Fruit fly (Drosophila melanogaster) whole organism, embryonic: ENCODE results near the gene CG32647.

Experiments
- BtbVII ChIP-seq: fragments of 200-800 bp; sonication (Bioruptor generic); optimal IDR thresholded peaks from 3 replicates; lab custom pipeline; 2017; ENCODE audit warnings: missing biosample characterization, mild to moderate bottlenecking, missing genetic modification characterization
- CG12104 ChIP-seq: fragments of 200-800 bp; sonication (Bioruptor generic); optimal IDR thresholded peaks from 3 replicates; lab custom pipeline; 2016; ENCODE audit warnings: missing biosample characterization, missing genetic modification characterization
- CG12219 ChIP-seq: fragments of 200-800 bp; sonication (Bioruptor generic); optimal IDR thresholded peaks from 3 replicates; lab custom pipeline; 2018; ENCODE audit warnings: missing biosample characterization, mild to moderate bottlenecking, missing genetic modification characterization
- CG12391 ChIP-seq: fragments of 200-800 bp; sonication (Bioruptor generic); optimal IDR thresholded peaks from 3 replicates; lab custom pipeline; 2018; ENCODE audit warnings: missing biosample characterization, mild to moderate bottlenecking, missing genetic modification characterization, moderate library complexity
- CG12942 ChIP-seq: fragments of 200-800 bp; sonication (Bioruptor generic); optimal IDR thresholded peaks from 3 replicates; lab custom pipeline; 2016; ENCODE audit warnings: missing biosample characterization, missing genetic modification characterization
- CG13624 ChIP-seq: fragments of 200-800 bp; sonication (Bioruptor generic); optimal IDR thresholded peaks from 2 replicates; lab custom pipeline; 2016; ENCODE audit warnings: missing biosample characterization, missing genetic modification characterization
- CG16815 ChIP-seq: fragments of 200-800 bp; sonication (Bioruptor generic); optimal IDR thresholded peaks from 3 replicates; lab custom pipeline; 2017; ENCODE audit warnings: missing biosample characterization, mild to moderate bottlenecking, missing genetic modification characterization
- CG17186 ChIP-seq: fragments of 200-800 bp; sonication (Bioruptor generic); optimal IDR thresholded peaks from 3 replicates; lab custom pipeline; 2017; ENCODE audit warnings: missing biosample characterization, missing genetic modification reagents, missing genetic modification characterization
- CG2120 ChIP-seq: fragments of 200-800 bp; sonication (Bioruptor generic); optimal IDR thresholded peaks from 3 replicates; lab custom pipeline; 2016; ENCODE audit warnings: missing biosample characterization, missing genetic modification characterization
- CG2129 ChIP-seq: fragments of 200-800 bp; sonication (Bioruptor generic); IDR thresholded peaks from 2 replicates; pipeline ENCODE4 v1.3.6; 2022; ENCODE audit warnings: missing biosample characterization, missing genetic modification characterization; ENCODE audit not compliant: partially characterized antibody
- CG2712 ChIP-seq: fragments of 200-800 bp; optimal IDR thresholded peaks from 3 replicates; lab custom pipeline; 2019; ENCODE audit warnings: missing biosample characterization, mild to moderate bottlenecking, missing genetic modification characterization, moderate library complexity
- CG34422 ChIP-seq: fragments of 200-800 bp; sonication (Bioruptor generic); IDR thresholded peaks from 3 replicates; pipeline ENCODE4 v1.3.6; 2022; ENCODE audit warnings: missing biosample characterization, missing genetic modification characterization
- CG3726 ChIP-seq: fragments of 200-800 bp; sonication (Bioruptor generic); IDR thresholded peaks from 3 replicates; pipeline ENCODE4, ENCODE4 v1.3.6; 2022; ENCODE audit warnings: missing biosample characterization, missing genetic modification characterization
- CG4820 ChIP-seq: fragments of 200-800 bp; sonication (Bioruptor generic); optimal IDR thresholded peaks from 3 replicates; lab custom pipeline; 2016; ENCODE audit warnings: missing biosample characterization, missing genetic modification characterization
- CG5245 ChIP-seq: fragments of 200-800 bp; sonication (Bioruptor generic); optimal IDR thresholded peaks from 3 replicates; lab custom pipeline; 2016; ENCODE audit warnings: missing biosample characterization, missing genetic modification characterization
- CG8089 ChIP-seq: fragments of 200-800 bp; sonication (Bioruptor generic); optimal IDR thresholded peaks from 3 replicates; lab custom pipeline; 2016; ENCODE audit warnings: missing biosample characterization, missing genetic modification characterization
- CG8290 ChIP-seq, 3 experiments: fragments of 200-800 bp; sonication (Bioruptor generic); optimal IDR thresholded peaks; 2 replicates each; lab custom pipeline; 2016 to 2019; ENCODE audit warnings: missing biosample characterization in 3 of 3, missing genetic modification characterization in 3 of 3, mild to moderate bottlenecking in 2 of 3, moderate library complexity in 1 of 3
- CG9727 ChIP-seq: fragments of 200-800 bp; sonication (Bioruptor generic); optimal IDR thresholded peaks from 3 replicates; lab custom pipeline; 2017; ENCODE audit warnings: missing biosample characterization, mild to moderate bottlenecking, missing genetic modification characterization
- Dfd ChIP-seq, 2 experiments: fragments of >200 bp; optimal IDR thresholded peaks; 2 replicates each; lab custom pipeline; 2017; ENCODE audit warnings: missing biosample characterization in 2 of 2, missing genetic modification characterization in 2 of 2
- Dll ChIP-seq: fragments of 200-800 bp; sonication (Bioruptor generic); IDR thresholded peaks from 4 replicates; pipeline ENCODE4 v1.3.6; 2022; ENCODE audit warnings: missing biosample characterization, missing genetic modification characterization; ENCODE audit not compliant: partially characterized antibody
- Ets65A ChIP-seq: fragments of 200-800 bp; sonication (Bioruptor generic); peaks from one replicate; lab custom pipeline; 2016; ENCODE audit warnings: missing biosample characterization, missing genetic modification characterization
- Fer3 ChIP-seq: fragments of 200-800 bp; sonication (Bioruptor generic); optimal IDR thresholded peaks from 2 replicates; lab custom pipeline; 2018; ENCODE audit warnings: missing biosample characterization, mild to moderate bottlenecking, missing genetic modification characterization, moderate library complexity
- GATAe ChIP-seq: fragments of 200-800 bp; sonication (Bioruptor generic); conservative IDR thresholded peaks from 2 replicates; pipeline ENCODE4 v1.3.6; 2022; ENCODE audit warnings: missing biosample characterization, missing genetic modification characterization
- Lhr ChIP-seq: fragments of 200-800 bp; sonication (Bioruptor generic); optimal IDR thresholded peaks from 3 replicates; lab custom pipeline; 2017; ENCODE audit warnings: mild to moderate bottlenecking, missing biosample characterization, missing genetic modification reagents, missing genetic modification characterization
- PHDP ChIP-seq: fragments of 200-800 bp; sonication (Bioruptor generic); optimal IDR thresholded peaks from 3 replicates; lab custom pipeline; 2018; ENCODE audit warnings: missing biosample characterization, mild to moderate bottlenecking, missing genetic modification characterization, moderate library complexity
- Sox100B ChIP-seq: fragments of 200-800 bp; sonication (Bioruptor generic); optimal IDR thresholded peaks from 3 replicates; lab custom pipeline; 2018; ENCODE audit warnings: missing biosample characterization, mild to moderate bottlenecking, missing genetic modification characterization
- ac ChIP-seq: fragments of 200-800 bp; sonication (Bioruptor generic); optimal IDR thresholded peaks from 3 replicates; lab custom pipeline; 2017; ENCODE audit warnings: missing biosample characterization, mild to moderate bottlenecking, missing genetic modification characterization
- amos ChIP-seq: fragments of 200-800 bp; sonication (Bioruptor generic); IDR thresholded peaks from 2 replicates; pipeline ENCODE4 v1.3.6; 2022; ENCODE audit warnings: missing biosample characterization, missing genetic modification characterization; ENCODE audit not compliant: partially characterized antibody
- ato ChIP-seq: fragments of 200-800 bp; sonication (Bioruptor generic); IDR thresholded peaks from 2 replicates; pipeline ENCODE4 v1.3.6; 2022; ENCODE audit warnings: missing biosample characterization, missing genetic modification characterization; ENCODE audit not compliant: partially characterized antibody
- btn ChIP-seq: fragments of 200-800 bp; sonication (Bioruptor generic); optimal IDR thresholded peaks from 2 replicates; lab custom pipeline; 2016; ENCODE audit warnings: missing biosample characterization, missing genetic modification characterization
- crp ChIP-seq, 2 experiments: fragments of 200-800 bp; sonication (Bioruptor generic); optimal IDR thresholded peaks; 2 replicates in 1 of 2; 3 replicates in 1 of 2; lab custom pipeline; 2017; ENCODE audit warnings: missing biosample characterization in 2 of 2, missing genetic modification characterization in 2 of 2, mild to moderate bottlenecking in 1 of 2, moderate library complexity in 1 of 2
- danr ChIP-seq: fragments of 200-800 bp; sonication (Bioruptor generic); IDR thresholded peaks from 2 replicates; pipeline ENCODE4 v1.3.6; 2022; ENCODE audit warnings: missing biosample characterization, missing genetic modification characterization
- dati ChIP-seq: fragments of 200-800 bp; sonication (Bioruptor generic); IDR thresholded peaks from 2 replicates; pipeline ENCODE4 v1.3.6; 2022; ENCODE audit warnings: missing biosample characterization, missing genetic modification characterization
- dmrt11E ChIP-seq: fragments of 200-800 bp; sonication (Bioruptor generic); optimal IDR thresholded peaks from 3 replicates; lab custom pipeline; 2018; ENCODE audit warnings: missing biosample characterization, mild to moderate bottlenecking, missing genetic modification characterization, moderate library complexity
- exex ChIP-seq: fragments of 200-800 bp; sonication (Bioruptor generic); optimal IDR thresholded peaks from 4 replicates; lab custom pipeline; 2018; ENCODE audit warnings: missing biosample characterization, mild to moderate bottlenecking, missing genetic modification characterization, moderate library complexity
- fd102C ChIP-seq: fragments of 200-800 bp; sonication (Bioruptor generic); optimal IDR thresholded peaks from 2 replicates; lab custom pipeline; 2018; ENCODE audit warnings: missing biosample characterization, mild to moderate bottlenecking, missing genetic modification characterization, moderate library complexity
- fd96Cb ChIP-seq: fragments of 200-800 bp; sonication (Bioruptor generic); optimal IDR thresholded peaks from 2 replicates; lab custom pipeline; 2018; ENCODE audit warnings: missing biosample characterization, mild to moderate bottlenecking, missing genetic modification characterization, moderate library complexity
- fu2 ChIP-seq: fragments of 200-800 bp; sonication (Bioruptor generic); optimal IDR thresholded peaks from 2 replicates; lab custom pipeline; 2016; ENCODE audit warnings: missing biosample characterization, missing genetic modification characterization
- lola ChIP-seq, 3 experiments: fragments of >200 bp in 2 of 3; fragments of 200-800 bp in 1 of 3; sonication (Bioruptor generic) in 1 of 3; optimal IDR thresholded peaks; 2 replicates each; lab custom pipeline; 2017 to 2019; ENCODE audit warnings: missing biosample characterization in 3 of 3, missing genetic modification characterization in 3 of 3, mild to moderate bottlenecking in 1 of 3, moderate library complexity in 1 of 3
- nerfin-1 ChIP-seq: fragments of 200-800 bp; sonication (Bioruptor generic); optimal IDR thresholded peaks from 3 replicates; lab custom pipeline; 2019; ENCODE audit warnings: missing biosample characterization, mild to moderate bottlenecking, missing genetic modification characterization, moderate library complexity
- schlank ChIP-seq: fragments of 200-800 bp; sonication (Bioruptor generic); optimal IDR thresholded peaks from 2 replicates; lab custom pipeline; 2018; ENCODE audit warnings: missing biosample characterization, mild to moderate bottlenecking, missing genetic modification characterization
- scrt ChIP-seq: fragments of 200-800 bp; sonication (Bioruptor generic); optimal IDR thresholded peaks from 2 replicates; lab custom pipeline; 2018; ENCODE audit warnings: missing biosample characterization, mild to moderate bottlenecking, missing genetic modification characterization, moderate library complexity
- sens-2 ChIP-seq: fragments of 200-800 bp; sonication (Bioruptor generic); IDR thresholded peaks from 2 replicates; pipeline ENCODE4 v1.3.6; 2022; ENCODE audit warnings: missing biosample characterization, missing genetic modification characterization
- sqz ChIP-seq: fragments of 200-800 bp; sonication (Bioruptor generic); optimal IDR thresholded peaks from 3 replicates; lab custom pipeline; 2018; ENCODE audit warnings: missing biosample characterization, mild to moderate bottlenecking, missing genetic modification characterization
- tna ChIP-seq: fragments of 200-800 bp; sonication (Bioruptor generic); IDR thresholded peaks from 2 replicates; pipeline ENCODE4 v1.3.6; 2022; ENCODE audit warnings: missing biosample characterization, missing genetic modification characterization; ENCODE audit not compliant: partially characterized antibody
- trem ChIP-seq: fragments of 200-800 bp; optimal IDR thresholded peaks from 3 replicates; lab custom pipeline; 2019; ENCODE audit warnings: missing biosample characterization, mild to moderate bottlenecking, missing genetic modification characterization, moderate library complexity

The CG32647 gene

DNA sequence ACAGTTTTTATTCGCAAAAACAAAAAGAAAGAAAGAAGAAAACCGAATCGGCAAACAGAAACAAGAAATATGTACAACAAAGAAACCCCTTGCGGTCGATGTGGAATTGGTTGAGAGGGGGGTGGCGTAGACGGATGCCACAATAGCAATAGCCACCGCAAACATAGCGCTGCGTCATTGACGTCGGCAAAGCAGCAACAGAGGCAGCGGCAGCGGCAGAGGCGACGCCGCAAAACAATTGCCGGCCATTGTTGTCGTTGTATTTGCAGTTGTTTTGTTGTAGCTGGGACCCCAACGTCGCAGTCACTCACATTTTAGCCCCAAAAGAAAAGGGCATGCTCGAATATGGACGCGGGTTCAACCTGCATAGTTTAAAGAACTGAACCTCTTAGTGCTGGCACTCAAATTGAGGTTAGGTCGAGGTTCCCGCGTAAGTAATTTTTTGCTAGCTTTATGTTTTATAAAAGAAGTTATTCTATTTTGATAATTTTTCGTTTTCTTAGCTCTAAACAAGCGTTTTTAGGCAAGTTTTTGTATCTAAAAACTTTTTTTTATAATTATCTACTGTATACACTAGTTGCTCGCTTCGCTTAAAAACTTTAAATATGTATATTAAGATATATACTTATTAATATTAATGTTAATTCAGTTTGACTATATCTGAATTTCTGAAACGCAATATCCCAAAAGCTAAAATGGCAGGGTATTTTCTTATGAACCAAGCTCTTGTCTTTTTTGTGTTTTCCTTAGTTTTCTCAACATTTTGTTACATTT lies 29.0 kb downstream of the CG32647 start (continued):
- TF ChIP-seq sqz (GFP tag; lab: Kevin White, UChicago): peak; percentile 55
- TF ChIP-seq fu2 (GFP tag; lab: Kevin White, UChicago): peak; percentile 72
- TF ChIP-seq scrt (GFP tag; lab: Kevin White, UChicago): peak; percentile 49
- no peak for TF ChIP-seq Dfd (GFP tag; optimal IDR thresholded peaks at IDR 0.05; lab: Kevin White, UChicago)
- TF ChIP-seq CG5245 (GFP tag; lab: Kevin White, UChicago): no peak
- peak; percentile 65 for TF ChIP-seq danr (GFP tag; lab: Robert Waterston, UW)
- no peak for TF ChIP-seq CG12942
- TF ChIP-seq sens-2 (GFP tag; lab: Robert Waterston, UW): no peak
- peak; percentile 45 for TF ChIP-seq CG4820
- peak; percentile 83 for TF ChIP-seq CG12104 (GFP tag; lab: Kevin White, UChicago)
- TF ChIP-seq CG8290 (GFP tag; optimal IDR thresholded peaks at IDR 0.05; lab: Kevin White, UChicago): no peak
- peak in 1 of 2 experiments; percentile 78 for TF ChIP-seq CG8290 (tag; optimal IDR thresholded peaks at IDR 0.05; lab: Kevin White, UChicago)
- 0 out of 3 replicates have a peak, but pooled peaks have one; percentile 39 for TF ChIP-seq CG3726
- TF ChIP-seq CG9727 (GFP tag; lab: Kevin White, UChicago): peak; percentile 87
- peak; percentile 59; the same call in 2 of the 3 replicates for TF ChIP-seq CG34422 (GFP tag; lab: Robert Waterston, UW)
- TF ChIP-seq ac: no peak
- TF ChIP-seq CG2129 (GFP tag; lab: Robert Waterston, UW): no peak
- no peak for TF ChIP-seq CG8089 (GFP tag; lab: Kevin White, UChicago)
- TF ChIP-seq CG12391 (tag; lab: Kevin White, UChicago): peak; percentile 45
- TF ChIP-seq dati (GFP tag; lab: Robert Waterston, UW): no peak
- no peak for TF ChIP-seq exex (tag; lab: Kevin White, UChicago)
- TF ChIP-seq CG13624: peak; percentile 40
- TF ChIP-seq dmrt11E (tag; lab: Kevin White, UChicago): peak; percentile 15
- peak; percentile 87 for TF ChIP-seq CG2120 (GFP tag; lab: Kevin White, UChicago)
- peak; percentile 83 for TF ChIP-seq Sox100B (GFP tag; lab: Kevin White, UChicago)
- TF ChIP-seq btn (GFP tag; lab: Kevin White, UChicago): no peak
- peak; percentile 71 for TF ChIP-seq BtbVII (GFP tag; lab: Kevin White, UChicago)
- TF ChIP-seq Dll (GFP tag; lab: Robert Waterston, UW): no peak

- TF ChIP-seq nerfin-1: peak; percentile 13
- no peak for TF ChIP-seq CG12104 (GFP tag; lab: Kevin White, UChicago)
- TF ChIP-seq CG12219 (GFP tag; lab: Kevin White, UChicago): peak; percentile 47
- TF ChIP-seq Fer3: peak; percentile 83
- no peak for TF ChIP-seq CG17186
- peak; percentile 9 for TF ChIP-seq dmrt11E (tag; lab: Kevin White, UChicago)
- peak; percentile 63; the same call in 1 of the 2 replicates for TF ChIP-seq GATAe
- no peak for TF ChIP-seq fd102C (GFP tag; lab: Kevin White, UChicago)
- TF ChIP-seq CG16815 (GFP tag; lab: Kevin White, UChicago): peak; percentile 52
- TF ChIP-seq amos: no peak
- TF ChIP-seq CG2129 (GFP tag; lab: Robert Waterston, UW): no peak
- no peak for TF ChIP-seq tna (GFP tag; lab: Robert Waterston, UW)
- TF ChIP-seq fd96Cb (tag; lab: Kevin White, UChicago): peak; percentile 53
- peak; percentile 63 for TF ChIP-seq CG2712 (tag; lab: Kevin White, UChicago)
- TF ChIP-seq schlank (tag; lab: Kevin White, UChicago): no peak
- peak; percentile 95 for TF ChIP-seq Ets65A (GFP tag; lab: Kevin White, UChicago)
- no peak for TF ChIP-seq ato (GFP tag; lab: Robert Waterston, UW)
- TF ChIP-seq Lhr: peak; percentile 4
- peak; percentile 78 for TF ChIP-seq PHDP
- TF ChIP-seq trem (tag; lab: Kevin White, UChicago): no peak
- TF ChIP-seq crp (GFP tag; optimal IDR thresholded peaks at IDR 0.05; lab: Kevin White, UChicago): no peak
- TF ChIP-seq lola (GFP tag; optimal IDR thresholded peaks at IDR 0.05; lab: Kevin White, UChicago): peak in 1 of 3 experiments; percentile 14
Observed at dm6 chrX:12755017-12755563, 29.7 kb downstream of the CG32647 start.
